Fruit fly (Drosophila melanogaster) whole organism, embryonic: ENCODE results near the gene CG1172.

ENCODE experiments used
- Ada2b ChIP-seq: fragments of 200-800 bp; sonication (Bioruptor generic); IDR thresholded peaks from 2 replicates; pipeline ENCODE4 v1.3.6; 2022; ENCODE audit warnings: missing biosample characterization, missing genetic modification characterization
- Aef1 ChIP-seq: fragments of 200-800 bp; sonication (Bioruptor generic); IDR thresholded peaks from 3 replicates; pipeline ENCODE4 v1.3.6; 2022; ENCODE audit warnings: missing biosample characterization, missing genetic modification characterization
- CG11247 ChIP-seq: fragments of 200-800 bp; sonication (Bioruptor generic); IDR thresholded peaks from 2 replicates; pipeline ENCODE4 v1.3.6; 2022; ENCODE audit warnings: missing biosample characterization, missing genetic modification characterization
- CG13123 ChIP-seq: fragments of 200-800 bp; sonication (Bioruptor generic); optimal IDR thresholded peaks from 2 replicates; lab custom pipeline; 2016; ENCODE audit warnings: missing biosample characterization, missing genetic modification characterization
- CG13287 ChIP-seq: fragments of 200-800 bp; sonication (Bioruptor generic); IDR thresholded peaks from 2 replicates; pipeline ENCODE4 v1.3.6; 2022; ENCODE audit warnings: missing biosample characterization, missing genetic modification characterization; ENCODE audit not compliant: partially characterized antibody
- CG13894 ChIP-seq: fragments of 200-800 bp; sonication (Bioruptor generic); optimal IDR thresholded peaks from 3 replicates; lab custom pipeline; 2018; ENCODE audit warnings: missing biosample characterization, mild to moderate bottlenecking, missing genetic modification characterization, moderate library complexity
- CG14441 ChIP-seq: fragments of 200-800 bp; sonication (Bioruptor generic); IDR thresholded peaks from 2 replicates; pipeline ENCODE4 v1.3.6; 2022; ENCODE audit warnings: missing biosample characterization, missing genetic modification characterization
- CG14965 ChIP-seq: fragments of 200-800 bp; sonication (Bioruptor generic); optimal IDR thresholded peaks from 2 replicates; lab custom pipeline; 2016; ENCODE audit warnings: missing biosample characterization, missing genetic modification characterization, borderline replicate concordance
- CG15514 ChIP-seq: fragments of 200-800 bp; sonication (Bioruptor generic); optimal IDR thresholded peaks from 3 replicates; lab custom pipeline; 2017; ENCODE audit warnings: missing biosample characterization, missing genetic modification characterization, mild to moderate bottlenecking, moderate library complexity, missing genetic modification reagents
- CG17186 ChIP-seq: fragments of 200-800 bp; sonication (Bioruptor generic); optimal IDR thresholded peaks from 3 replicates; lab custom pipeline; 2017; ENCODE audit warnings: missing biosample characterization, missing genetic modification reagents, missing genetic modification characterization
- CG17385 ChIP-seq: fragments of 200-800 bp; sonication (Bioruptor generic); optimal IDR thresholded peaks from 3 replicates; lab custom pipeline; 2018; ENCODE audit warnings: missing biosample characterization, mild to moderate bottlenecking, missing genetic modification characterization
- CG2120 ChIP-seq: fragments of 200-800 bp; sonication (Bioruptor generic); optimal IDR thresholded peaks from 3 replicates; lab custom pipeline; 2016; ENCODE audit warnings: missing biosample characterization, missing genetic modification characterization
- CG32772 ChIP-seq: fragments of 200-800 bp; sonication (Bioruptor generic); IDR thresholded peaks from 2 replicates; pipeline ENCODE4 v1.3.6; 2022; ENCODE audit warnings: missing biosample characterization, missing genetic modification characterization
- CG5953 ChIP-seq: fragments of 200-800 bp; sonication (Bioruptor generic); IDR thresholded peaks from 2 replicates; pipeline ENCODE4 v1.3.6; 2022; ENCODE audit warnings: missing biosample characterization, missing genetic modification characterization
- CG6765 ChIP-seq: fragments of 200-800 bp; sonication (Bioruptor generic); optimal IDR thresholded peaks from 3 replicates; lab custom pipeline; 2017; ENCODE audit warnings: missing biosample characterization, mild to moderate bottlenecking, missing genetic modification characterization
- CG7556 ChIP-seq: fragments of 200-800 bp; sonication (Bioruptor generic); optimal IDR thresholded peaks from 2 replicates; lab custom pipeline; 2017; ENCODE audit warnings: missing biosample characterization, mild to moderate bottlenecking, missing genetic modification characterization
- CG7963 ChIP-seq: fragments of 200-800 bp; sonication (Bioruptor generic); IDR thresholded peaks from 3 replicates; pipeline ENCODE4 v1.3.6; 2022; ENCODE audit warnings: missing biosample characterization, missing genetic modification characterization; ENCODE audit not compliant: partially characterized antibody
- CG9817 ChIP-seq: fragments of 200-800 bp; sonication (Bioruptor generic); optimal IDR thresholded peaks from 2 replicates; lab custom pipeline; 2018; ENCODE audit warnings: missing biosample characterization, mild to moderate bottlenecking, missing genetic modification characterization, moderate library complexity
- CG9876 ChIP-seq: fragments of 200-800 bp; sonication (Bioruptor generic); optimal IDR thresholded peaks from 2 replicates; lab custom pipeline; 2016; ENCODE audit warnings: missing biosample characterization, missing genetic modification characterization
- CG9932 ChIP-seq: fragments of 200-800 bp; sonication (Bioruptor generic); IDR thresholded peaks from 2 replicates; pipeline ENCODE4 v1.3.6; 2022; ENCODE audit warnings: missing biosample characterization, missing genetic modification characterization
- CkIIα-i1 ChIP-seq: fragments of 200-800 bp; sonication (Bioruptor generic); IDR thresholded peaks from 2 replicates; pipeline ENCODE4 v1.3.6; 2022; ENCODE audit warnings: missing biosample characterization, missing genetic modification characterization
- Fer3 ChIP-seq: fragments of 200-800 bp; sonication (Bioruptor generic); optimal IDR thresholded peaks from 2 replicates; lab custom pipeline; 2018; ENCODE audit warnings: missing biosample characterization, mild to moderate bottlenecking, missing genetic modification characterization, moderate library complexity
- Gug ChIP-seq: fragments of 200-800 bp; sonication (Bioruptor generic); IDR thresholded peaks from 4 replicates; pipeline ENCODE4 v1.3.6; 2022; ENCODE audit warnings: missing biosample characterization, missing genetic modification characterization
- Hmx ChIP-seq: fragments of 200-800 bp; sonication (Bioruptor generic); optimal IDR thresholded peaks from 2 replicates; lab custom pipeline; 2016; ENCODE audit warnings: missing biosample characterization, missing genetic modification characterization
- Lhr ChIP-seq: fragments of 200-800 bp; sonication (Bioruptor generic); optimal IDR thresholded peaks from 3 replicates; lab custom pipeline; 2017; ENCODE audit warnings: mild to moderate bottlenecking, missing biosample characterization, missing genetic modification reagents, missing genetic modification characterization
- Lpt ChIP-seq: fragments of >200 bp; optimal IDR thresholded peaks from 2 replicates; lab custom pipeline; 2018; ENCODE audit warnings: missing biosample characterization, missing genetic modification characterization
- MTF-1 ChIP-seq: fragments of 200-800 bp; sonication (Bioruptor generic); optimal IDR thresholded peaks from 2 replicates; lab custom pipeline; 2018; ENCODE audit warnings: missing biosample characterization, mild to moderate bottlenecking, missing genetic modification characterization, borderline replicate concordance
- Mes4 ChIP-seq: fragments of 200-800 bp; sonication (Bioruptor generic); optimal IDR thresholded peaks from 2 replicates; lab custom pipeline; 2016; ENCODE audit warnings: missing biosample characterization, missing genetic modification characterization
- NC2α ChIP-seq: fragments of 200-800 bp; sonication (Bioruptor generic); optimal IDR thresholded peaks from 2 replicates; lab custom pipeline; 2016; ENCODE audit warnings: missing biosample characterization, missing genetic modification characterization
- Nf-YA ChIP-seq: fragments of 200-800 bp; sonication (Bioruptor generic); IDR thresholded peaks from 2 replicates; pipeline ENCODE4 v1.3.6; 2022; ENCODE audit warnings: missing biosample characterization, missing genetic modification characterization
- Oaz ChIP-seq: fragments of 200-800 bp; sonication (Bioruptor generic); IDR thresholded peaks from 2 replicates; pipeline ENCODE4 v1.3.6; 2022; ENCODE audit warnings: missing biosample characterization, missing genetic modification characterization
- Optix ChIP-seq: fragments of 200-800 bp; sonication (Bioruptor generic); IDR thresholded peaks from 3 replicates; pipeline ENCODE4 v1.3.6; 2022; ENCODE audit warnings: missing biosample characterization, missing genetic modification characterization
- Rfx ChIP-seq: fragments of 200-800 bp; sonication (Bioruptor generic); IDR thresholded peaks from 2 replicates; pipeline ENCODE4 v1.3.6; 2022; ENCODE audit warnings: missing biosample characterization, missing genetic modification characterization
- Sin3A ChIP-seq: fragments of >200 bp; optimal IDR thresholded peaks from 2 replicates; lab custom pipeline; 2018
- aop ChIP-seq: fragments of 200-800 bp; sonication (Bioruptor generic); IDR thresholded peaks from 2 replicates; pipeline ENCODE4 v1.3.6; 2022; ENCODE audit warnings: missing biosample characterization, missing genetic modification characterization
- dmrt11E ChIP-seq: fragments of 200-800 bp; sonication (Bioruptor generic); optimal IDR thresholded peaks from 3 replicates; lab custom pipeline; 2018; ENCODE audit warnings: missing biosample characterization, mild to moderate bottlenecking, missing genetic modification characterization, moderate library complexity
- eve ChIP-seq, 2 experiments: fragments of >200 bp; optimal IDR thresholded peaks; 2 replicates each; lab custom pipeline; 2017; ENCODE audit warnings: missing biosample characterization in 2 of 2, missing genetic modification characterization in 2 of 2
- eyg ChIP-seq: fragments of 200-800 bp; sonication (Bioruptor generic); optimal IDR thresholded peaks from 3 replicates; lab custom pipeline; 2016; ENCODE audit warnings: missing biosample characterization, missing genetic modification characterization
- fu2 ChIP-seq: fragments of 200-800 bp; sonication (Bioruptor generic); optimal IDR thresholded peaks from 2 replicates; lab custom pipeline; 2016; ENCODE audit warnings: missing biosample characterization, missing genetic modification characterization
- jigr1 ChIP-seq: fragments of 200-800 bp; sonication (Bioruptor generic); IDR thresholded peaks from 3 replicates; pipeline ENCODE4 v1.3.6; 2022; ENCODE audit warnings: missing biosample characterization, missing genetic modification characterization
- jumu ChIP-seq: fragments of 200-800 bp; sonication (Bioruptor generic); optimal IDR thresholded peaks from 3 replicates; lab custom pipeline; 2016; ENCODE audit warnings: missing biosample characterization, missing genetic modification characterization
- lmd ChIP-seq: fragments of 200-800 bp; sonication (Bioruptor generic); IDR thresholded peaks from 2 replicates; pipeline ENCODE4 v1.3.6; 2022; ENCODE audit warnings: missing biosample characterization, missing genetic modification characterization
- nerfin-2 ChIP-seq: fragments of 200-800 bp; sonication (Bioruptor generic); IDR thresholded peaks from 2 replicates; pipeline ENCODE4 v1.3.6; 2022; ENCODE audit warnings: missing biosample characterization, missing genetic modification characterization; ENCODE audit not compliant: partially characterized antibody
- nmo ChIP-seq: fragments of 200-800 bp; sonication (Bioruptor generic); optimal IDR thresholded peaks from 2 replicates; lab custom pipeline; 2018; ENCODE audit warnings: missing biosample characterization, mild to moderate bottlenecking, missing genetic modification characterization, moderate library complexity
- prd ChIP-seq, 3 experiments: fragments of >200 bp in 2 of 3; fragments of 200-800 bp in 1 of 3; sonication (Bioruptor generic) in 1 of 3; optimal IDR thresholded peaks in 2 of 3; IDR thresholded peaks in 1 of 3; 2 replicates in 2 of 3; 3 replicates in 1 of 3; pipeline versions ENCODE4 v1.3.6 to Lab custom; 2017 to 2022; ENCODE audit warnings: missing biosample characterization in 1 of 3, missing genetic modification characterization in 1 of 3
- pros ChIP-seq: fragments of 200-800 bp; sonication (Bioruptor generic); optimal IDR thresholded peaks from 3 replicates; lab custom pipeline; 2019; ENCODE audit warnings: missing biosample characterization, mild to moderate bottlenecking, missing genetic modification characterization, moderate library complexity
- sens ChIP-seq: fragments of 200-800 bp; sonication (Bioruptor generic); peaks from one replicate; lab custom pipeline; 2016; ENCODE audit warnings: missing biosample characterization, missing genetic modification characterization
- stwl ChIP-seq: fragments of 200-800 bp; sonication (Bioruptor generic); optimal IDR thresholded peaks from 3 replicates; lab custom pipeline; 2018; ENCODE audit warnings: missing biosample characterization, mild to moderate bottlenecking, missing genetic modification characterization, moderate library complexity
- sug ChIP-seq: fragments of 200-800 bp; optimal IDR thresholded peaks from 2 replicates; lab custom pipeline; 2019; ENCODE audit warnings: missing biosample characterization, mild to moderate bottlenecking, missing genetic modification characterization, moderate library complexity
- twi ChIP-seq: fragments of 200-800 bp; optimal IDR thresholded peaks from 2 replicates; lab custom pipeline; 2019; ENCODE audit warnings: missing biosample characterization, mild to moderate bottlenecking, missing genetic modification characterization, moderate library complexity
- yki ChIP-seq: fragments of >200 bp; optimal IDR thresholded peaks from 3 replicates; lab custom pipeline; 2018

CG1172 gene

DNA sequence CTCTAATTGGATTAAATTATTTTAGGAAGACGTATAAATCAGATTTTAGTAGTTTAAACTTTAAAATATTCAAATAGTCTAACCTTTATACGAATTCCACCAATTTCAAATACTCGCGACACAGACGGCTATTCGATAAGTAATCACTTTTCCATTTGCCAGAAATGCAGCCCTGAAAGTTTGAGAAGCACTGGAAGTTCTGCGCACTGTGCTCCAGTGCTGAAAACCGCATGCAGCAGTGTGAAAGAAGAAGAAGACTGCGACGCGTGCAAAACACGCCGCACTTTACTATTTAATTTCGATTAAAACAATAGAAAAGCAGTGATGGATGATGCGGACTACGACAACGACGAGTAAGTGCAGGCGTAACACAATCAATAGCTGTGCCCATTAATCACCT is 22.2 kb upstream of the CG1172 start, which contains the start of gene Polr2F (continued):
- peak; percentile 42; the same call in 1 of the 2 replicates for TF ChIP-seq Ada2b (GFP tag; lab: Robert Waterston, UW)
- TF ChIP-seq CG14965 (GFP tag; lab: Kevin White, UChicago), result no peak
- TF ChIP-seq nmo (GFP tag; lab: Kevin White, UChicago), result peak; percentile 78
- peak; percentile 82 for TF ChIP-seq eyg
- TF ChIP-seq CG17186 (GFP tag; lab: Kevin White, UChicago), result peak; percentile 98
- TF ChIP-seq sug, result peak; percentile 79
- peak; percentile 94 for TF ChIP-seq stwl (tag; lab: Kevin White, UChicago)
- TF ChIP-seq CG5953 (GFP tag; lab: Robert Waterston, UW), result peak; percentile 51; the same call in 1 of the 2 replicates
- TF ChIP-seq prd (optimal IDR thresholded peaks at IDR 0.05; lab: Kevin White, UChicago), result no peak
- peak; percentile 78 for TF ChIP-seq prd (GFP tag; IDR thresholded peaks at IDR 0.05; lab: Robert Waterston, UW)
- TF ChIP-seq pros (GFP tag; lab: Kevin White, UChicago), result no peak
- peak; percentile 65 for TF ChIP-seq dmrt11E
- peak; percentile 63 for TF ChIP-seq twi (tag; lab: Kevin White, UChicago)
- TF ChIP-seq CG11247 (GFP tag; lab: Robert Waterston, UW), result peak; percentile 86
- peak; percentile 95 for TF ChIP-seq fu2 (GFP tag; lab: Kevin White, UChicago)
- no peak for TF ChIP-seq eve (GFP tag; optimal IDR thresholded peaks at IDR 0.05; lab: Kevin White, UChicago)
- TF ChIP-seq jumu (GFP tag; lab: Kevin White, UChicago), result peak; percentile 94
- peak; percentile 100 for TF ChIP-seq CG17385 (GFP tag; lab: Kevin White, UChicago)
- peak; percentile 70 for TF ChIP-seq CG13287
- TF ChIP-seq nerfin-2 (GFP tag; lab: Robert Waterston, UW), result no peak
- TF ChIP-seq CG6765, result peak; percentile 66
- TF ChIP-seq Sin3A (lab: Kevin White, UChicago), result peak; percentile 55
- TF ChIP-seq CG15514 (GFP tag; lab: Kevin White, UChicago), result peak; percentile 89
- peak; percentile 84 for TF ChIP-seq Lhr (GFP tag; lab: Kevin White, UChicago)
- TF ChIP-seq Mes4 (GFP tag; lab: Kevin White, UChicago), result peak; percentile 55
- TF ChIP-seq sens (GFP tag; lab: Kevin White, UChicago), result peak; percentile 96
- TF ChIP-seq CG32772, result peak; percentile 11; the same call in 1 of the 2 replicates
- TF ChIP-seq yki (lab: Kevin White, UChicago), result no peak
- peak; percentile 78 for TF ChIP-seq CG13123
- peak; percentile 88 for TF ChIP-seq CG9817 (tag; lab: Kevin White, UChicago)
- peak; percentile 61 for TF ChIP-seq Aef1 (GFP tag; lab: Robert Waterston, UW)
- TF ChIP-seq CG7556 (GFP tag; lab: Kevin White, UChicago), result peak; percentile 64
- no peak for TF ChIP-seq jigr1 (GFP tag; lab: Robert Waterston, UW)
- TF ChIP-seq MTF-1 (GFP tag; lab: Kevin White, UChicago), result peak; percentile 89
- no peak for TF ChIP-seq CkIIα-i1 (GFP tag; lab: Robert Waterston, UW)
- no peak for TF ChIP-seq Lpt (GFP tag; lab: Kevin White, UChicago)
- peak; percentile 93 for TF ChIP-seq CG9876 (GFP tag; lab: Kevin White, UChicago)
- TF ChIP-seq NC2α (GFP tag; lab: Kevin White, UChicago), result peak; percentile 64
- TF ChIP-seq Nf-YA (GFP tag; lab: Robert Waterston, UW), result no peak
- TF ChIP-seq Fer3 (tag; lab: Kevin White, UChicago), result peak; percentile 77
- TF ChIP-seq Optix, result peak; percentile 58; the same call in 2 of the 3 replicates
- peak; percentile 54 for TF ChIP-seq CG14441 (GFP tag; lab: Robert Waterston, UW)
- TF ChIP-seq CG2120 (GFP tag; lab: Kevin White, UChicago), result peak; percentile 97
- TF ChIP-seq Rfx (GFP tag; lab: Robert Waterston, UW), result peak; percentile 94
- TF ChIP-seq CG9932, result peak; percentile 98
- TF ChIP-seq Hmx (GFP tag; lab: Kevin White, UChicago), result no peak
- TF ChIP-seq Gug (GFP tag; lab: Robert Waterston, UW), result peak; percentile 78; the same call in 3 of the 4 replicates
- peak; percentile 76 for TF ChIP-seq lmd
- peak; percentile 89 for TF ChIP-seq CG13894
- peak; percentile 45; the same call in 1 of the 2 replicates for TF ChIP-seq Oaz (GFP tag; lab: Robert Waterston, UW)
- peak; percentile 77 for TF ChIP-seq aop
- TF ChIP-seq CG7963 (GFP tag; lab: Robert Waterston, UW), result peak; percentile 41; the same call in 1 of the 3 replicates
